Fruit fly (Drosophila melanogaster): ENCODE data around the gene mtgo.

The mtgo gene

DNA sequence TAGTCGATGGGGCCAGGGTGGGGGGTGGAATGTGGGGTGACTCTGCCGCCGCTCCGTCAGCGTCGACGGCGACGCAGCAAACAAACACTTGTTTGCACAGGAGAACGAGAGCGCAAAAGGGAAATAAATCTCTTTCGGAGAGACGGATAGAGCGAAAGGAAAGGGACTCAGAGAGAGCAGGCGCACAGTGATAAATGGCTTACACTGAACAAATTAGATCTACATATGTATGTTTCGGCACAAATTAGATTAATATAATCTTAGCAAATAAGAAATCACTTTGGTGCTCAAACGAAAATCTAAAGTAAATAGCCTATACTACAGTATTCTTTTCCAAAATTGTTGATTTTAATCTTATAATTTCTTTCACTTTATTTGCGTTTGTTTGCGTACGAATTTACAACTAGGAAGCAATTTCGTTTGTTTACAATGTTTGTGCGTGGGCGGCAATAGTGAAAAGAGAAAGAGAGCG, 9.1 kb upstream of the mtgo start (continued):
- TF ChIP-seq gsb (GFP tag; IDR thresholded peaks at IDR 0.05) (peak; percentile 76), CG6272 (GFP tag; IDR thresholded peaks at IDR 0.05) (peak; percentile 89), hth (optimal IDR thresholded peaks at IDR 0.05) (no peak), CG13287 (GFP tag; IDR thresholded peaks at IDR 0.05; ENCODE audit: partially characterized antibody) (no peak), CG4854 (GFP tag; optimal IDR thresholded peaks at IDR 0.05) (peak; percentile 68), CG17359 (tag; optimal IDR thresholded peaks at IDR 0.05) (peak; percentile 96), ranshi (GFP tag; IDR thresholded peaks at IDR 0.05) (peak; percentile 94), CG11723 (GFP tag; optimal IDR thresholded peaks at IDR 0.05) (peak; percentile 61), CG17361 (GFP tag; IDR thresholded peaks at IDR 0.05) (peak; percentile 69), crc (GFP tag; optimal IDR thresholded peaks at IDR 0.05) (peak; percentile 89), CG11696 (GFP tag; IDR thresholded peaks at IDR 0.05) (peak; percentile 87), sima (GFP tag; optimal IDR thresholded peaks at IDR 0.05) (peak; percentile 63), sens (GFP tag) (peak; percentile 99), CkIIα-i1 (GFP tag; IDR thresholded peaks at IDR 0.05) (0 out of 2 replicates have a peak, but pooled peaks have one; percentile 67), CG42726 (GFP tag; IDR thresholded peaks at IDR 0.05; ENCODE audit: partially characterized antibody) (no peak), CG13775 (GFP tag; optimal IDR thresholded peaks at IDR 0.05) (peak; percentile 92), pan (optimal IDR thresholded peaks at IDR 0.05) (no peak), pan (GFP tag; optimal IDR thresholded peaks at IDR 0.05 in 1 of 2, IDR thresholded peaks at IDR 0.05 in 1 of 2) (peak in 1 of 2 experiments; percentile 96), cato (GFP tag; optimal IDR thresholded peaks at IDR 0.05; ENCODE audit: borderline replicate concordance) (peak; percentile 87), twi (tag; optimal IDR thresholded peaks at IDR 0.05) (peak; percentile 76), insv (GFP tag; optimal IDR thresholded peaks at IDR 0.05) (peak in 1 of 2 experiments; percentile 21), CG6813 (GFP tag; optimal IDR thresholded peaks at IDR 0.05) (peak; percentile 94), cwo (GFP tag; optimal IDR thresholded peaks at IDR 0.05) (peak; percentile 79), CG6254 (GFP tag; optimal IDR thresholded peaks at IDR 0.05) (peak; percentile 95), tna (GFP tag; IDR thresholded peaks at IDR 0.05; ENCODE audit: partially characterized antibody) (no peak), Gsc (GFP tag; IDR thresholded peaks at IDR 0.05) (no peak), CG13424 (tag; optimal IDR thresholded peaks at IDR 0.05) (peak; percentile 93), CG2120 (GFP tag; optimal IDR thresholded peaks at IDR 0.05) (peak; percentile 88), Usf (GFP tag; optimal IDR thresholded peaks at IDR 0.05) (peak; percentile 75), Oli (tag; optimal IDR thresholded peaks at IDR 0.05) (peak; percentile 91), Dad (GFP tag; optimal IDR thresholded peaks at IDR 0.05) (peak; percentile 76), CoRest (tag; optimal IDR thresholded peaks at IDR 0.05) (peak; percentile 89), ATbp (GFP tag; optimal IDR thresholded peaks at IDR 0.05) (peak; percentile 95), knrl (GFP tag; IDR thresholded peaks at IDR 0.05; ENCODE audit: partially characterized antibody) (no peak), CG16813 (GFP tag; IDR thresholded peaks at IDR 0.05; ENCODE audit: partially characterized antibody) (no peak), HmgZ (tag; optimal IDR thresholded peaks at IDR 0.05) (peak; percentile 91), CG32532 (GFP tag; IDR thresholded peaks at IDR 0.05) (peak; percentile 92), lilli (GFP tag; optimal IDR thresholded peaks at IDR 0.05) (peak; percentile 84), Vsx1 (GFP tag; optimal IDR thresholded peaks at IDR 0.05) (peak; percentile 87), CG12391 (tag; optimal IDR thresholded peaks at IDR 0.05) (peak; percentile 96), lbe (GFP tag; optimal IDR thresholded peaks at IDR 0.05) (peak; percentile 69), CG10267 (tag; optimal IDR thresholded peaks at IDR 0.05) (peak; percentile 89), CG17568 (GFP tag; optimal IDR thresholded peaks at IDR 0.05) (peak; percentile 91), Side (GFP tag; optimal IDR thresholded peaks at IDR 0.05) (peak; percentile 90), CG11398 (GFP tag; optimal IDR thresholded peaks at IDR 0.05) (peak; percentile 85), E2f2 (GFP tag; IDR thresholded peaks at IDR 0.05) (peak; percentile 77), HLH4C (GFP tag; IDR thresholded peaks at IDR 0.05; ENCODE audit: partially characterized antibody) (no peak), tgo (GFP tag; IDR thresholded peaks at IDR 0.05) (peak; percentile 91), onecut (GFP tag; IDR thresholded peaks at IDR 0.05) (peak; percentile 66), seq (GFP tag; IDR thresholded peaks at IDR 0.05) (peak; percentile 91)

All from whole organism, embryonic.